Worm (Caenorhabditis elegans) whole organism, late embryonic: ENCODE results near the gene Y17G9B.8.
A peak's percentile ranks its signal among the peaks of the same experiment; 100 is the strongest.
"Not testable (repeated sequence)": the region's sequence is repeated elsewhere in the genome, so short reads cannot be mapped to it uniquely, and the experiment has no call there.

Source experiments
- C08G9.2 ChIP-seq: sonication (generic microtip); optimal IDR thresholded peaks from 2 replicates; lab custom pipeline; 2016; ENCODE audit warnings: mild to moderate bottlenecking, missing genetic modification characterization, moderate library complexity, missing compliant biosample characterization
- K09A11.1 ChIP-seq: sonication (generic microtip); optimal IDR thresholded peaks from 2 replicates; lab custom pipeline; 2017; ENCODE audit warnings: antibody characterized with exemption, mild to moderate bottlenecking, missing genetic modification characterization, missing compliant biosample characterization; ENCODE audit not compliant: insufficient read depth
- T23F11.4 ChIP-seq: fragments of 200-800 bp; sonication (Bioruptor generic); optimal IDR thresholded peaks from 2 replicates; lab custom pipeline; 2018; ENCODE audit warnings: mild to moderate bottlenecking, missing genetic modification characterization, missing compliant biosample characterization
- Y22D7AL.16 ChIP-seq: sonication (generic microtip); optimal IDR thresholded peaks from 2 replicates; lab custom pipeline; 2016; ENCODE audit warnings: missing genetic modification characterization, missing compliant biosample characterization
- ama-1 ChIP-seq: fragments of 150-350 bp; optimal IDR thresholded peaks from 2 replicates; lab custom pipeline; 2014
- ceh-14 ChIP-seq: sonication (generic microtip); optimal IDR thresholded peaks from 2 replicates; lab custom pipeline; 2016; ENCODE audit warnings: missing genotype, missing genetic modification characterization, missing compliant biosample characterization
- ceh-18 ChIP-seq: sonication (generic microtip); optimal IDR thresholded peaks from 2 replicates; lab custom pipeline; 2016; ENCODE audit warnings: missing genetic modification characterization, missing compliant biosample characterization
- ceh-19 ChIP-seq: fragments of 200-800 bp; sonication (Bioruptor generic); optimal IDR thresholded peaks from 2 replicates; lab custom pipeline; 2018; ENCODE audit warnings: mild to moderate bottlenecking, missing genetic modification characterization, missing compliant biosample characterization
- ceh-2 ChIP-seq: sonication (generic microtip); optimal IDR thresholded peaks from 2 replicates; lab custom pipeline; 2016; ENCODE audit warnings: missing genotype, missing genetic modification characterization, missing compliant biosample characterization
- ceh-22 ChIP-seq: sonication (generic microtip); optimal IDR thresholded peaks from 2 replicates; lab custom pipeline; 2017; ENCODE audit warnings: missing biosample characterization, missing genetic modification characterization
- ceh-31 ChIP-seq: sonication (generic microtip); optimal IDR thresholded peaks from 2 replicates; lab custom pipeline; 2016; ENCODE audit warnings: missing genetic modification characterization, missing compliant biosample characterization
- ceh-34 ChIP-seq: sonication (generic microtip); optimal IDR thresholded peaks from 2 replicates; lab custom pipeline; 2016; ENCODE audit warnings: mild to moderate bottlenecking, missing genetic modification characterization, missing compliant biosample characterization
- ceh-45 ChIP-seq: fragments of 200-800 bp; sonication (Bioruptor generic); IDR thresholded peaks from 2 replicates; pipeline ENCODE4 v1.3.6; 2022; ENCODE audit warnings: missing genetic modification reagents, missing genetic modification characterization, missing compliant biosample characterization
- dve-1 ChIP-seq: sonication (generic microtip); optimal IDR thresholded peaks from 2 replicates; lab custom pipeline; 2017; ENCODE audit warnings: antibody characterized with exemption, mild to moderate bottlenecking, missing genetic modification characterization, missing compliant biosample characterization
- elt-2 ChIP-seq: sonication (generic microtip); optimal IDR thresholded peaks from 2 replicates; lab custom pipeline; 2016; ENCODE audit warnings: missing genetic modification reagents, missing genetic modification characterization, missing compliant biosample characterization
- ets-4 ChIP-seq: sonication (generic microtip); optimal IDR thresholded peaks from 2 replicates; lab custom pipeline; 2016; ENCODE audit warnings: missing genetic modification characterization, missing compliant biosample characterization
- fax-1 ChIP-seq: sonication (generic microtip); optimal IDR thresholded peaks from 2 replicates; lab custom pipeline; 2016; ENCODE audit warnings: missing genotype, missing genetic modification characterization, missing compliant biosample characterization
- fkh-10 ChIP-seq: fragments of 150-350 bp; optimal IDR thresholded peaks from 2 replicates; lab custom pipeline; 2014; ENCODE audit warnings: missing biosample characterization, missing genetic modification reagents, missing genetic modification characterization
- hlh-8 ChIP-seq: sonication (generic microtip); optimal IDR thresholded peaks from 2 replicates; lab custom pipeline; 2016; ENCODE audit warnings: missing genotype, missing genetic modification characterization, missing compliant biosample characterization
- lim-6 ChIP-seq: sonication (generic microtip); optimal IDR thresholded peaks from 2 replicates; lab custom pipeline; 2016; ENCODE audit warnings: missing genetic modification characterization, missing compliant biosample characterization
- lin-11 ChIP-seq: fragments of 200-800 bp; sonication (Bioruptor generic); optimal IDR thresholded peaks from 2 replicates; lab custom pipeline; 2018; ENCODE audit warnings: mild to moderate bottlenecking, missing genetic modification characterization, missing compliant biosample characterization
- madf-2 ChIP-seq: sonication (generic microtip); optimal IDR thresholded peaks from 2 replicates; lab custom pipeline; 2017; ENCODE audit warnings: missing genetic modification characterization, missing compliant biosample characterization
- mec-3 ChIP-seq: sonication (generic microtip); optimal IDR thresholded peaks from 2 replicates; lab custom pipeline; 2016; ENCODE audit warnings: borderline replicate concordance, missing genetic modification characterization, missing compliant biosample characterization
- nfya-1 ChIP-seq: sonication (generic microtip); optimal IDR thresholded peaks from 2 replicates; lab custom pipeline; 2017; ENCODE audit warnings: missing genetic modification characterization, mild to moderate bottlenecking, missing compliant biosample characterization, antibody characterized with exemption, moderate library complexity
- nhr-232 ChIP-seq: sonication (generic microtip); optimal IDR thresholded peaks from 2 replicates; lab custom pipeline; 2016; ENCODE audit warnings: missing genetic modification characterization, missing compliant biosample characterization
- odd-2 ChIP-seq: sonication (generic microtip); optimal IDR thresholded peaks from 2 replicates; lab custom pipeline; 2017; ENCODE audit warnings: antibody characterized with exemption, mild to moderate bottlenecking, missing genetic modification characterization, missing compliant biosample characterization
- pat-9 ChIP-seq: fragments of 200-800 bp; sonication (Bioruptor generic); optimal IDR thresholded peaks from 2 replicates; lab custom pipeline; 2018; ENCODE audit warnings: mild to moderate bottlenecking, missing genetic modification characterization, moderate library complexity, missing compliant biosample characterization
- pros-1 ChIP-seq: fragments of 150-350 bp; optimal IDR thresholded peaks from 2 replicates; lab custom pipeline; 2014; ENCODE audit warnings: missing biosample characterization, missing genetic modification reagents, missing genetic modification characterization
- ref-2 ChIP-seq: sonication (generic microtip); optimal IDR thresholded peaks from 2 replicates; lab custom pipeline; 2016; ENCODE audit warnings: missing genetic modification characterization, missing compliant biosample characterization
- sox-2 ChIP-seq: fragments of 200-800 bp; sonication (Bioruptor generic); IDR thresholded peaks from 2 replicates; pipeline ENCODE4 v1.3.6; 2022; ENCODE audit warnings: missing genetic modification reagents, missing genetic modification characterization, missing compliant biosample characterization
- tbx-2 ChIP-seq: sonication (generic microtip); optimal IDR thresholded peaks from 2 replicates; lab custom pipeline; 2016; ENCODE audit warnings: missing genetic modification characterization, missing compliant biosample characterization
- tbx-7 ChIP-seq: sonication (generic microtip); optimal IDR thresholded peaks from 2 replicates; lab custom pipeline; 2016; ENCODE audit warnings: missing genotype, missing genetic modification characterization, missing compliant biosample characterization
- unc-3 ChIP-seq, 2 experiments: fragments of 200-800 bp in 1 of 2; sonication (Bioruptor generic) in 1 of 2; sonication (generic microtip) in 1 of 2; conservative IDR thresholded peaks in 1 of 2; optimal IDR thresholded peaks in 1 of 2; 2 replicates each; pipeline versions ENCODE4 v1.3.6 to Lab custom; 2016 to 2022; ENCODE audit warnings: missing compliant biosample characterization in 2 of 2, missing genetic modification characterization in 2 of 2, missing genetic modification reagents in 1 of 2
- unc-42 ChIP-seq: sonication (generic microtip); optimal IDR thresholded peaks from 2 replicates; lab custom pipeline; 2016; ENCODE audit warnings: missing genotype, missing genetic modification characterization, missing compliant biosample characterization
- unc-86 ChIP-seq: sonication (generic microtip); optimal IDR thresholded peaks from 2 replicates; lab custom pipeline; 2016; ENCODE audit warnings: missing genetic modification characterization, missing compliant biosample characterization
- zip-5 ChIP-seq: sonication (generic microtip); optimal IDR thresholded peaks from 2 replicates; lab custom pipeline; 2016; ENCODE audit warnings: missing genetic modification characterization, missing compliant biosample characterization

Gene Y17G9B.8

DNA sequence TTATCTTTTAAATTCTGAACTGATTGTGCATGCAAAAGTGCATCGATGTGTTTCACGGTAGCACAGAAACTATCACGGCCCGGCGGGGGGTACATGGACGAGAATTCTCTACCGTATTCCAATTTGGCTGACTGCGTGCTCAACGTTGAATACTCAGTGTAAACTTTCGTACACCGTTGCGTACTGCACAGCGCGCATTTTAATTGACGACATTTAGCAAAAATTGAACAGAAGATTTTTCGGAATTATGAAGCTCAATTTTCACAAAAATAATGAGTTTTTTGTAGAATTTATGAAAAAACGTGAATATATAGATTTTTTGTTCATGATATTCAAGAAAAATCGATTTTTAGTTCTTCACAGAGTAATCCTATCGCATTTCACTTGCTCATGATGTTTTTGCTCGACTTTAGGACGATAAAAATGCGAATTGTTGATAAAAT, 33.1 kb downstream of the Y17G9B.8 start:
- TF ChIP-seq tbx-7 (peak; percentile 32), ceh-14 (tag; lab: Kevin White, UChicago) (peak; percentile 73), tbx-2 (tag; lab: Kevin White, UChicago) (peak; percentile 52), ceh-18 (tag; lab: Kevin White, UChicago) (peak; percentile 59), ets-4 (tag; lab: Kevin White, UChicago) (peak; percentile 28), C08G9.2 (tag; lab: Kevin White, UChicago) (peak; percentile 2), unc-42 (tag; lab: Kevin White, UChicago) (peak; percentile 63), elt-2 (tag; lab: Kevin White, UChicago) (peak; percentile 23), unc-86 (tag; lab: Kevin White, UChicago) (peak; percentile 27), sox-2 (GFP tag; lab: Robert Waterston, UW) (peak; percentile 36; the same call in 1 of the 2 replicates), ceh-45 (GFP tag; lab: Robert Waterston, UW) (peak; percentile 43; the same call in 1 of the 2 replicates), ceh-31 (tag; lab: Kevin White, UChicago) (peak; percentile 75), nfya-1 (tag; lab: Kevin White, UChicago) (peak; percentile 47), ceh-34 (tag; lab: Kevin White, UChicago) (peak; percentile 88), unc-3 (tag; optimal IDR thresholded peaks at IDR 0.05; lab: Kevin White, UChicago) (peak; percentile 46), hlh-8 (tag; lab: Kevin White, UChicago) (peak; percentile 40), ref-2 (peak; percentile 96)
- TF ChIP-seq unc-3 (GFP tag; conservative IDR thresholded peaks at IDR 0.05; lab: Robert Waterston, UW): not testable (repeated sequence)
- TF ChIP-seq, all 69 proteins: peak for 17; not testable (repeated sequence) for 52

DNA sequence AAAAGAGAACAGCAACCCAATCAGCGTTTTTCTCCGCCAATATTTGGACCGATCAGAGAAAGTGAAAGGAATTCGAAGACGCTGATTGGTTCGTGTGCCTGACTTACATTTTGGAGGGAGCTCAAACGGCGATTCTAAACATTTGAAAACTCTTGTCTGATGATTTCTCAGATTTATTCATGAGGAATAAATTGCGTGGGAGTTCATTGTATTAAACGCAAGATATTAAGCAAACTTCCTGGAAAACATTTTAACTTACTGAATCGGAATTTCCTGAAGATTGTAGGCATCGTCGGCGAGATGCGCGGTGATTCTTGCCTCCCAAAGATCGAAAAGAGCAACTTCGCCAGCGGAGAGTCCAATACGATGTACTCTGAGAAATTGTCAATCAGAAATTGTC, 34.1 kb downstream of the Y17G9B.8 start, which contains the start of gene K08F11.1:
Gene K08F11.1, plus strand, starts transcription at position 301 of the 400 bp plus-strand sequence.
- no peak for TF ChIP-seq T23F11.4
- TF ChIP-seq elt-2 (tag; lab: Kevin White, UChicago): no peak
- no peak for TF ChIP-seq fkh-10 (GFP tag; lab: Kevin White, UChicago)
- TF ChIP-seq nhr-232 (tag; lab: Kevin White, UChicago): no peak
- no peak for TF ChIP-seq ama-1 (lab: Kevin White, UChicago)
- peak; percentile 4 for TF ChIP-seq nfya-1 (tag; lab: Kevin White, UChicago)
- no peak for TF ChIP-seq sox-2 (GFP tag; lab: Robert Waterston, UW)

DNA sequence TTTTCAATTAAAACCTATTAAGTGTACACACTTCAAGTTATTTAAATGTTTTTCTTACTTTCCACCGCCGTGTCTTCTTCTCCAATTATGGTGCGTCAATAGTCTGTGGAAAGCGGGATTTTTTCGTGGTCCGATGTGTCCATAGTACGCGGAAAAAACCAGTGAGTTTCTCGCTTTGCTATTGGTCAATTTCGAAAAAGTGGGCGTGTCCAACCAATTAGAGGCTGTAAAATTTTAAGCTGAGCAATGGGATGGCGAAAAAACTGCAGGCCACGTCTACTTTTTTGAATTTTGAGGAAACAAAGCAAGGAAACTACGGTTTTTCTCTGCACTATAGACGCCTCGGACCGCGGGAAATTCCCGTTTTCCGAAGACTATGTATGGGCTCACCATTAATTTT, 35.0 kb downstream of the Y17G9B.8 start:
- peak; percentile 53 for TF ChIP-seq nfya-1 (tag; lab: Kevin White, UChicago)
- TF ChIP-seq mec-3 (tag; lab: Kevin White, UChicago): no peak
- TF ChIP-seq, all 69 proteins: peak for 1

DNA sequence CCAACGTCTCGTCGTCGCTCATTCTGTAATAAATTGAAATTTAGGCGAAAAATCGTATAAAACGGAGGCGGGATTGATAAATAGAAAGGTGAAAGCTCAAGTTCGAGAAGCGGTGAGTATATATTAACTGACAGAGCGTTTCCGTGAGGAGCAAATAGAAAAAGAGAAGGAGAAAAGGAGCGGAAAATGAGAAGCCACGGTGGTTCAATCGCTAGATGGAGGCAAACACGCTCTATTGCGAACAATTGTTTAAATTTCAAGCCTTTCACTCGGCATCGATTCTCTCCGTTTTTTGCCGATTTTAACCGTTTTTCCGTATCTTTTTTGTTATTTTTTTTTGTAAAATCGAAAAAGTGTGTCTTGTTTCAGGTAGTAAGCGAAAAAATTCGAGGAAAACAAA, 42.9 kb downstream of the Y17G9B.8 start, which contains the start of gene miro-1:
Gene miro-1, minus strand, starts transcription at position 23 of the 400 bp plus-strand sequence.
- TF ChIP-seq ceh-22 (tag; lab: Kevin White, UChicago); unc-86 (tag; lab: Kevin White, UChicago); K09A11.1: not testable (repeated sequence)

DNA sequence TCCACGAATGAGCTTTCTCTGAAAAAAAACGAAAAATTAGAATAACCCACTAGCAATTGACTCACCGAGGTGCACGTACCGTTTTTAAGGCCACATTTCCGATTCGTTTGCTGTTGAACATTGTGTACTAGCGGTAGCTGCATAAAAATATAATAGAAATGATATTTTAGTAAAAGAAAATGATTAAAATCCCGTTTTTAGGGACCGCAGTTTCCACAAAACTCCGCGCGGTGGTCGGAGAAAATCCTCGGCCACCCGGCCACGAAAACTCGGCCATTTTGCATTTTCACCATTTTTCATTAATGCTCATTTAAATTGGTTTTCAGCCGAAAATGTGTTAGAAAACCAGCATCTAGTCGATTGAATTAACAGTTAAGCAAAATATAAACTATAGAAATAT, 46.3 kb downstream of the Y17G9B.8 start, which contains the start of gene yars-2:
Gene yars-2, minus strand, starts transcription at position 249 of the 400 bp plus-strand sequence.
- TF ChIP-seq dve-1 (tag; lab: Kevin White, UChicago): no peak
- TF ChIP-seq ceh-45 (GFP tag; lab: Robert Waterston, UW): no peak
- TF ChIP-seq madf-2 (tag; lab: Kevin White, UChicago): no peak
- TF ChIP-seq tbx-2 (tag; lab: Kevin White, UChicago): peak; percentile 73
- TF ChIP-seq ceh-19 (GFP tag; lab: Kevin White, UChicago): no peak
- no peak for TF ChIP-seq lin-11
- peak; percentile 31 for TF ChIP-seq elt-2 (tag; lab: Kevin White, UChicago)
- TF ChIP-seq nhr-232 (tag; lab: Kevin White, UChicago): no peak
- peak; percentile 59 for TF ChIP-seq ets-4 (tag; lab: Kevin White, UChicago)
- TF ChIP-seq ref-2: peak; percentile 33
- TF ChIP-seq ceh-34 (tag; lab: Kevin White, UChicago): no peak
- peak; percentile 27 for TF ChIP-seq fax-1 (tag; lab: Kevin White, UChicago)
- TF ChIP-seq ama-1 (lab: Kevin White, UChicago): no peak
- peak; percentile 83 for TF ChIP-seq ceh-2 (tag; lab: Kevin White, UChicago)
- no peak for TF ChIP-seq pat-9
- TF ChIP-seq ceh-31 (tag; lab: Kevin White, UChicago): peak; percentile 74
- TF ChIP-seq tbx-7: peak; percentile 16
- TF ChIP-seq nfya-1 (tag; lab: Kevin White, UChicago): no peak
- TF ChIP-seq ceh-14 (tag; lab: Kevin White, UChicago): no peak
- TF ChIP-seq zip-5: peak; percentile 26
- TF ChIP-seq odd-2 (tag; lab: Kevin White, UChicago): no peak
- TF ChIP-seq lim-6 (tag; lab: Kevin White, UChicago): no peak
- no peak for TF ChIP-seq Y22D7AL.16 (tag; lab: Kevin White, UChicago)
- TF ChIP-seq hlh-8 (tag; lab: Kevin White, UChicago): peak; percentile 13
- no peak for TF ChIP-seq pros-1 (tag; lab: Kevin White, UChicago)
- TF ChIP-seq C08G9.2 (tag; lab: Kevin White, UChicago): peak; percentile 63
